Fruit fly (Drosophila melanogaster) whole organism, wandering third instar larva: Measurements from ENCODE around the gene Taf3.

Source experiments
- CG32264 ChIP-seq: fragments of 200-800 bp; sonication (Bioruptor generic); optimal IDR thresholded peaks from 2 replicates; lab custom pipeline; 2016; ENCODE audit warnings: missing biosample characterization, missing genetic modification characterization
- CG9705 ChIP-seq: fragments of 200-800 bp; sonication (Bioruptor generic); optimal IDR thresholded peaks from 2 replicates; lab custom pipeline; 2018; ENCODE audit warnings: missing biosample characterization, mild to moderate bottlenecking, missing genetic modification characterization
- CrebA ChIP-seq: fragments of 200-800 bp; sonication (Bioruptor generic); optimal IDR thresholded peaks from 2 replicates; lab custom pipeline; 2016; ENCODE audit warnings: missing biosample characterization, mild to moderate bottlenecking, missing genetic modification characterization, borderline replicate concordance
- Dfd ChIP-seq: fragments of >200 bp; optimal IDR thresholded peaks from 2 replicates; lab custom pipeline; 2017; ENCODE audit warnings: missing biosample characterization, missing genetic modification characterization
- HLH106 ChIP-seq: fragments of 200-800 bp; optimal IDR thresholded peaks from 3 replicates; lab custom pipeline; 2019; ENCODE audit warnings: missing biosample characterization, mild to moderate bottlenecking, missing genetic modification characterization, moderate library complexity
- Hr78 ChIP-seq: fragments of >200 bp; optimal IDR thresholded peaks from 2 replicates; lab custom pipeline; 2017; ENCODE audit warnings: missing biosample characterization, missing genetic modification characterization
- Mio ChIP-seq: sonication (Bioruptor generic); optimal IDR thresholded peaks from 2 replicates; lab custom pipeline; 2016; ENCODE audit warnings: missing biosample characterization, missing genetic modification characterization
- Myc ChIP-seq: fragments of >200 bp; optimal IDR thresholded peaks from 2 replicates; lab custom pipeline; 2017
- N ChIP-seq: fragments of >200 bp; optimal IDR thresholded peaks from 2 replicates; lab custom pipeline; 2018; ENCODE audit warnings: missing biosample characterization, missing external identifiers, missing genetic modification characterization
- OdsH ChIP-seq: fragments of 200-800 bp; sonication (Bioruptor generic); optimal IDR thresholded peaks from 2 replicates; lab custom pipeline; 2016; ENCODE audit warnings: missing biosample characterization, mild to moderate bottlenecking, missing genetic modification characterization
- Rel ChIP-seq, 2 experiments: fragments of 200-800 bp; sonication (Bioruptor generic) in 1 of 2; optimal IDR thresholded peaks; 2 replicates in 1 of 2; 3 replicates in 1 of 2; lab custom pipeline; 2016 to 2019; ENCODE audit warnings: mild to moderate bottlenecking in 2 of 2, missing biosample characterization in 2 of 2, missing genetic modification characterization in 2 of 2, moderate library complexity in 1 of 2
- Sp1 ChIP-seq: fragments of 200-800 bp; sonication (Bioruptor generic); optimal IDR thresholded peaks from 3 replicates; lab custom pipeline; 2019; ENCODE audit warnings: missing biosample characterization, mild to moderate bottlenecking, missing genetic modification characterization, moderate library complexity
- Vsx2 ChIP-seq: fragments of 200-300, 225-300 bp; sonication (Bioruptor generic); optimal IDR thresholded peaks from 2 replicates; lab custom pipeline; 2018; ENCODE audit warnings: missing biosample characterization, missing genetic modification characterization; ENCODE audit not compliant: partially characterized antibody
- br ChIP-seq: fragments of 200-800 bp; sonication (Bioruptor generic); optimal IDR thresholded peaks from 2 replicates; lab custom pipeline; 2016; ENCODE audit warnings: missing biosample characterization, missing genetic modification characterization
- dl ChIP-seq, 2 experiments: fragments of 175-275, 200-275 bp in 1 of 2; fragments of 200-275 bp in 1 of 2; sonication (Bioruptor generic); optimal IDR thresholded peaks; lab custom pipeline; 2018; ENCODE audit warnings: mild to moderate bottlenecking in 2 of 2, missing biosample characterization in 2 of 2, missing genetic modification characterization in 2 of 2, moderate library complexity in 2 of 2; ENCODE audit not compliant: partially characterized antibody in 2 of 2, insufficient read depth in 1 of 2
- dmrt93B ChIP-seq: fragments of 200-800 bp; sonication (Bioruptor generic); optimal IDR thresholded peaks from 2 replicates; lab custom pipeline; 2018; ENCODE audit warnings: missing biosample characterization, mild to moderate bottlenecking, missing genetic modification characterization
- dsf ChIP-seq: sonication (Bioruptor generic); optimal IDR thresholded peaks from 2 replicates; lab custom pipeline; 2016; ENCODE audit warnings: missing biosample characterization, missing genetic modification characterization, borderline replicate concordance
- ey ChIP-seq: fragments of 200-800 bp; sonication (Bioruptor generic); optimal IDR thresholded peaks from 2 replicates; lab custom pipeline; 2016; ENCODE audit warnings: missing biosample characterization, missing genetic modification characterization
- foxo ChIP-seq, 2 experiments: fragments of 200-800 bp; sonication (Bioruptor generic); optimal IDR thresholded peaks; 2 replicates in 1 of 2; 3 replicates in 1 of 2; lab custom pipeline; 2016 to 2017; ENCODE audit warnings: missing biosample characterization in 2 of 2, missing genetic modification characterization in 2 of 2
- h ChIP-seq: fragments of 200-800 bp; sonication (Bioruptor generic); optimal IDR thresholded peaks from 3 replicates; lab custom pipeline; 2016; ENCODE audit warnings: missing biosample characterization, mild to moderate bottlenecking, missing genetic modification characterization
- jim ChIP-seq: fragments of 175-275, 200-325 bp; sonication (Bioruptor generic); optimal IDR thresholded peaks from 2 replicates; lab custom pipeline; 2016; ENCODE audit warnings: missing biosample characterization, mild to moderate bottlenecking, missing genetic modification characterization
- lola ChIP-seq: fragments of >200 bp; optimal IDR thresholded peaks from 2 replicates; lab custom pipeline; 2017; ENCODE audit warnings: missing biosample characterization, missing genetic modification characterization
- pan ChIP-seq: fragments of >200 bp; optimal IDR thresholded peaks from 2 replicates; lab custom pipeline; 2017
- psq ChIP-seq: fragments of 200-800 bp; sonication (Bioruptor generic); optimal IDR thresholded peaks from 3 replicates; lab custom pipeline; 2017; ENCODE audit warnings: missing biosample characterization, mild to moderate bottlenecking, missing genetic modification characterization, moderate library complexity
- rgr ChIP-seq: fragments of 200-800 bp; sonication (Bioruptor generic); optimal IDR thresholded peaks from 3 replicates; lab custom pipeline; 2016; ENCODE audit warnings: missing biosample characterization, mild to moderate bottlenecking, missing genetic modification characterization
- sv ChIP-seq: fragments of 200-800 bp; sonication (Bioruptor generic); optimal IDR thresholded peaks from 3 replicates; lab custom pipeline; 2016; ENCODE audit warnings: missing biosample characterization, missing genetic modification characterization
- tai ChIP-seq: sonication (Bioruptor generic); optimal IDR thresholded peaks from 2 replicates; lab custom pipeline; 2016; ENCODE audit warnings: missing biosample characterization, missing genetic modification characterization
- usp ChIP-seq: fragments of >200 bp; optimal IDR thresholded peaks from 2 replicates; lab custom pipeline; 2017; ENCODE audit warnings: missing biosample characterization, missing genetic modification characterization
- woc ChIP-seq: sonication (Bioruptor generic); optimal IDR thresholded peaks from 2 replicates; lab custom pipeline; 2016; ENCODE audit warnings: missing biosample characterization, mild to moderate bottlenecking, missing genetic modification characterization

Taf3 gene

DNA sequence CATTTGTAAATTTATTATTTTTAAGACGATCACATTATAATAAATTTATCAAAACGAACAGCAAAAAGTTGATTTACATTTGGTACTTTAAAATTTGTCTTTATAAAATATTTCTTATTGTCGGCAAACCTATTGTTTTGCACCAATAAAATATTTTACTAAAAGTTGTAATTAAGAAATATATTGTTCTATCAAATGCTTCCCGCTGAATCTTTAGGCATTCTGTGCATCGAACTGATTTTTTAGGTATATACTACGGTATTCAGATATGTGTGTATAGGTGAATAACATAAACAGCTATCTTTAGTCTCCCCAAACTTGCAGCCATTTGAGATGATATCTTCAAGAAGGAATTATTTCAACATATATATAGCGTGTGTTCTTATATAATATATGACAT is 19.2 kb upstream of the Taf3 start:
- TF ChIP-seq rgr, result no peak
- TF ChIP-seq usp (GFP tag; lab: Kevin White, UChicago), result no peak
- TF ChIP-seq CG32264, result no peak
- no peak for TF ChIP-seq pan
- TF ChIP-seq lola (GFP tag; lab: Kevin White, UChicago), result no peak
- no peak for TF ChIP-seq Mio (GFP tag; lab: Kevin White, UChicago)
- no peak for TF ChIP-seq Hr78 (GFP tag; lab: Kevin White, UChicago)
- TF ChIP-seq, all 38 proteins: peak for 0

DNA sequence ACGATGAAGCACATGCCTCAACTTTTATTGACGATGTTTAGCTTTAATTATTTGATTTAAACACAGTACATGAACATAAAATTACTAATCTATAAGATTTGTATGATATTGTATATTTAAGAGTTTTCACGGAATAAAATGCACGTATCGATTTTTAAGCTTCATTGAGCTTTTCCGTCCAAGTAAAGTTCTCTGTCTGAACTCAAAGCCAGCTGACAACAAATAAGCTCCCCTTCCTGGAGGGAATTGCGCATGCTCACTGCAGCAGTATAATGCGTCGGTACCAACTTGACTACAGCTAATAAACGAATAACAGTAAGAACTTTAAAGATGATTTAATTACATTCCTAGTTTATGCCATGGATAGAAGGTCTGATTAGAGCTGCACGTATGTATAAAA is 17.0 kb upstream of the Taf3 start:
- TF ChIP-seq N (GFP tag; lab: Kevin White, UChicago), result no peak
- TF ChIP-seq h (GFP tag; lab: Kevin White, UChicago), result no peak
- no peak for TF ChIP-seq woc (GFP tag; lab: Kevin White, UChicago)
- TF ChIP-seq usp (GFP tag; lab: Kevin White, UChicago), result no peak
- no peak for TF ChIP-seq foxo (GFP tag; optimal IDR thresholded peaks at IDR 0.05; lab: Kevin White, UChicago)

DNA sequence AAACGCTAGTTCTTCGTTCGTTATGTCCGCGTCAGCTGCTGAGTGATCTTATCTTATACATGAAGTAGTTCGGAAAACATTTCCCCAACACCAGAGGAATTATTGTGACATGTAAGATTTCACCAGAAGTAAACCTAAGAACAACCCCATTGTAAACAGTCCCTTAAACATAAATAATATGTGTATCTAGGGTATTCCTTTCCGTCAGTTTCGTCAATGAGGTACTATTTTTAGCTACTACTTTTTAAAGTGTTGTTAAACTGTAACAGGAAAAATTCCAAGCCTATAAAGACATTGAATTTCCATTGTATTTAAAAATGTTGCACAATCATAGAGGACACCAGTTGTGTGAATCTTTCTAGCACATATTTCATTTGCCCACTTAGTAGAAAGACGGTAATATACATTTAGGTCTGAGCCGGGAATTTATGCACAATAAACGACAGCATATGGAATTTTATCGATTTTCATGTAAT is 16.1 kb upstream of the Taf3 start:
- TF ChIP-seq ey (GFP tag; lab: Kevin White, UChicago) (peak; percentile 19), foxo (GFP tag; optimal IDR thresholded peaks at IDR 0.05; lab: Kevin White, UChicago) (no peak), woc (GFP tag; lab: Kevin White, UChicago) (peak; percentile 54)

DNA sequence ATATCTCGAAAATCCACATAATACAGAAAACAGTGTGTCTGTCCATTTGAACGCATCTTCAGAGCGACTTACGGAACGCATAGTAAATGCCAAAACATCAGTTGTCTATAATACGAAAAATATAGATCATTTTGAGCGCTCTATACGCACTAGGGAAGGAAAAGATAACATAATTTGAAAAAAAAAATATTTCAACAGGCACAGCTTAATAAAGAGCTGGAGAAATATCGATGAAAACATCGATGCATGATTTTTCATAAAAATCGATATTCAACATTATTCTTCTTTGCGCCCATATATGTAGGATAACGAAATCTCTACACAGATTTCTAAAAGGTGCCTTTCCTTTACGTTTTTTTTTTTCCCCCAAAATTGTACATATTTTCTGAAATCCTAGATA is 15.1 kb upstream of the Taf3 start:
- TF ChIP-seq CrebA (no peak), dsf (peak; percentile 7), CG9705 (GFP tag; lab: Kevin White, UChicago) (no peak), Mio (GFP tag; lab: Kevin White, UChicago) (no peak), psq (no peak), Myc (lab: Kevin White, UChicago) (no peak), dmrt93B (no peak), Vsx2 (GFP tag; lab: Kevin White, UChicago) (no peak), dl (GFP tag; optimal IDR thresholded peaks at IDR 0.05; lab: Kevin White, UChicago; ENCODE audit: insufficient read depth in 1 of 2, partially characterized antibody in 2 of 2) (no peak), jim (no peak), lola (GFP tag; lab: Kevin White, UChicago) (no peak), Sp1 (no peak), tai (GFP tag; lab: Kevin White, UChicago) (peak; percentile 1), Rel (GFP tag; optimal IDR thresholded peaks at IDR 0.05; lab: Kevin White, UChicago) (no peak), Rel (tag; optimal IDR thresholded peaks at IDR 0.05; lab: Kevin White, UChicago) (no peak), Dfd (GFP tag; lab: Kevin White, UChicago) (no peak), sv (GFP tag; lab: Kevin White, UChicago) (no peak), HLH106 (tag; lab: Kevin White, UChicago) (no peak)

DNA sequence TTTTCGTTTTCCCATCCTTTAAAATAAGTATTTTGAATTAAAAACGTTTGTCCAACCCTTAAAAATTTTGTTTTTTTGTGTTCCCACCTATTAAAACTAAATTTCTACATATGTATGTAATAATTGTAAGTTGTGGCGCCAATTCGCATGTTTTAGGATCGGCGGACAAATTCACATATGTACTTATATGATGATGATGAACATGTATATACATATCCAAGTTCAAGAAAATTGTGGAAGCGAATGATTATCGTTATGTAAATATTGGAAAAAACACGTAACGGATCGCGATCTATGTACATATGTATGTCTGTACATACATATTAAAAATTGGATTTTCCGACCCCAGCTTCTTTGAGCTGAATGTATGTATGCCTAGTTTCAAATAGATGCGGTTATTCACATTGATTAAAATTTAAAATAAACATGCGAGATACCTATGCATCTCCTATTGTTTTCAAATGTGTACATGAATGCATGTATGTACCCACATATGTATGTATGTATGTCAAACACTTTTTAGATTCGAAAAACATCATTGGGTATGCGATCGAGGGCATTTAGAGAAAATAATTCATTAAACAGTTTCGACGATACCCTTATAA is 2.1 kb upstream of the Taf3 start:
- TF ChIP-seq br (GFP tag; lab: Kevin White, UChicago) (no peak), Mio (GFP tag; lab: Kevin White, UChicago) (no peak), OdsH (GFP tag; lab: Kevin White, UChicago) (no peak)

DNA sequence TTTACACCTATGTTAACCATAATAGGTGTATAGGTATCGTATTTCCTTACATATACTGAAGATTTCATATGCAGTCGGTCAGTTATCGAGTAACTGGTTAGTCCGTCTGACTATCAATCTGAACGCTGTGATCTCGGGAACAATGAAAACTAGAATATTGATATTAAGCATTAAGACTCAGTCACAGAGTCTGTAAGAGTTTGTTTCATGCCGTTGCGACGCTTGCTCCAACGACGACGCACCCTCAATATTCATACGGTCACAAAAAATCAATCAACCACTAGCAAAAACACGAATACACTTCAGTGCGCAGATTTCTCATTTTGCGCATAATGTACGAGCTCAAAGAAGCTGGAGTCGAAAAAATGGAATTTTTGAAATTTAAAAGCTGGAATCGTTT is 1.4 kb upstream of the Taf3 start:
- no peak for TF ChIP-seq sv (GFP tag; lab: Kevin White, UChicago)
- no peak for TF ChIP-seq jim
- no peak for TF ChIP-seq dsf
